Fruit fly (Drosophila melanogaster) whole organism: Measurements from ENCODE around the gene Jon74E.

Experiments
- CG8478 ChIP-seq: fragments of >200 bp; optimal IDR thresholded peaks from 2 replicates; lab custom pipeline; 2018; ENCODE audit warnings: inconsistent platforms
- Dll ChIP-seq: fragments of >200 bp; optimal IDR thresholded peaks from 2 replicates; lab custom pipeline; 2017
- EcR ChIP-seq, 2 experiments: fragments of >200 bp; optimal IDR thresholded peaks; 2 replicates each; lab custom pipeline; 2017; ENCODE audit warnings: missing biosample characterization in 2 of 2, missing genetic modification characterization in 2 of 2, missing genetic modification reagents in 2 of 2
- pan ChIP-seq: fragments of >200 bp; optimal IDR thresholded peaks from 2 replicates; lab custom pipeline; 2017
- psq ChIP-seq: fragments of >200 bp; optimal IDR thresholded peaks from 2 replicates; lab custom pipeline; 2017
- usp ChIP-seq: fragments of >200 bp; optimal IDR thresholded peaks from 2 replicates; lab custom pipeline; 2017; ENCODE audit warnings: missing biosample characterization, missing genetic modification characterization, mixed read lengths

Gene Jon74E

dm6 chr3L:17584718-17585117 lies 35.8 kb upstream of the Jon74E start:
- no peak for TF ChIP-seq EcR (GFP tag; optimal IDR thresholded peaks at IDR 0.05; lab: Kevin White, UChicago)
- TF ChIP-seq pan: no peak
- TF ChIP-seq Dll (lab: Kevin White, UChicago): no peak
- TF ChIP-seq usp (GFP tag; lab: Kevin White, UChicago): no peak
- no peak for TF ChIP-seq psq (lab: Kevin White, UChicago)
- TF ChIP-seq CG8478 (lab: Kevin White, UChicago): no peak

dm6 chr3L:17579626-17580025 lies 30.7 kb upstream of the Jon74E start:
- TF ChIP-seq pan: no peak
- no peak for TF ChIP-seq Dll (lab: Kevin White, UChicago)
- TF ChIP-seq CG8478 (lab: Kevin White, UChicago): no peak
- TF ChIP-seq EcR (GFP tag; optimal IDR thresholded peaks at IDR 0.05; lab: Kevin White, UChicago): peak in 1 of 2 experiments; percentile 40
- TF ChIP-seq psq (lab: Kevin White, UChicago): no peak
- TF ChIP-seq usp (GFP tag; lab: Kevin White, UChicago): no peak

dm6 chr3L:17579121-17579520 lies 30.2 kb upstream of the Jon74E start:
- TF ChIP-seq usp (GFP tag; lab: Kevin White, UChicago): no peak
- TF ChIP-seq pan: no peak
- no peak for TF ChIP-seq EcR (GFP tag; optimal IDR thresholded peaks at IDR 0.05; lab: Kevin White, UChicago)
- TF ChIP-seq Dll (lab: Kevin White, UChicago): no peak
- TF ChIP-seq CG8478 (lab: Kevin White, UChicago): no peak
- no peak for TF ChIP-seq psq (lab: Kevin White, UChicago)

- TF ChIP-seq usp (GFP tag; lab: Kevin White, UChicago) (no peak), CG8478 (lab: Kevin White, UChicago) (no peak), psq (lab: Kevin White, UChicago) (no peak), pan (no peak), EcR (GFP tag; optimal IDR thresholded peaks at IDR 0.05; lab: Kevin White, UChicago) (no peak), Dll (lab: Kevin White, UChicago) (no peak)
These were observed 29.5 kb upstream of the Jon74E start for dm6 chr3L:17578413-17578812.

dm6 chr3L:17577530-17578351 lies 28.8 kb upstream of the Jon74E start:
- TF ChIP-seq CG8478 (lab: Kevin White, UChicago) (peak; percentile 16), psq (lab: Kevin White, UChicago) (no peak), EcR (GFP tag; optimal IDR thresholded peaks at IDR 0.05; lab: Kevin White, UChicago) (peak in 1 of 2 experiments; percentile 75), Dll (lab: Kevin White, UChicago) (peak; percentile 93)

dm6 chr3L:17576886-17577271 lies 28.0 kb upstream of the Jon74E start:
- no peak for TF ChIP-seq EcR (GFP tag; optimal IDR thresholded peaks at IDR 0.05; lab: Kevin White, UChicago)
- TF ChIP-seq psq (lab: Kevin White, UChicago): no peak
- TF ChIP-seq CG8478 (lab: Kevin White, UChicago): no peak
- TF ChIP-seq pan: no peak
- no peak for TF ChIP-seq Dll (lab: Kevin White, UChicago)
- no peak for TF ChIP-seq usp (GFP tag; lab: Kevin White, UChicago)

dm6 chr3L:17576093-17576885 lies 27.4 kb upstream of the Jon74E start:
- TF ChIP-seq usp (GFP tag; lab: Kevin White, UChicago) (no peak), EcR (GFP tag; optimal IDR thresholded peaks at IDR 0.05; lab: Kevin White, UChicago) (peak in 1 of 2 experiments; percentile 58), Dll (lab: Kevin White, UChicago) (peak; percentile 97), pan (no peak), psq (lab: Kevin White, UChicago) (no peak), CG8478 (lab: Kevin White, UChicago) (peak; percentile 11)

dm6 chr3L:17573823-17574222 lies 24.9 kb upstream of the Jon74E start:
- TF ChIP-seq psq (lab: Kevin White, UChicago) (no peak), usp (GFP tag; lab: Kevin White, UChicago) (no peak), CG8478 (lab: Kevin White, UChicago) (no peak), Dll (lab: Kevin White, UChicago) (peak; percentile 21), pan (no peak), EcR (GFP tag; optimal IDR thresholded peaks at IDR 0.05; lab: Kevin White, UChicago) (peak in 1 of 2 experiments; percentile 67)

dm6 chr3L:17572090-17572489 lies 23.2 kb upstream of the Jon74E start:
- no peak for TF ChIP-seq CG8478 (lab: Kevin White, UChicago)
- no peak for TF ChIP-seq pan
- TF ChIP-seq EcR (GFP tag; optimal IDR thresholded peaks at IDR 0.05; lab: Kevin White, UChicago): no peak
- no peak for TF ChIP-seq usp (GFP tag; lab: Kevin White, UChicago)
- no peak for TF ChIP-seq Dll (lab: Kevin White, UChicago)
- TF ChIP-seq psq (lab: Kevin White, UChicago): no peak

- no peak for TF ChIP-seq psq (lab: Kevin White, UChicago)
- TF ChIP-seq Dll (lab: Kevin White, UChicago): no peak
- TF ChIP-seq CG8478 (lab: Kevin White, UChicago): no peak
These were observed 21.6 kb upstream of the Jon74E start for dm6 chr3L:17570547-17570873.

- TF ChIP-seq pan: no peak
- peak; percentile 77 for TF ChIP-seq Dll (lab: Kevin White, UChicago)
- peak; percentile 37 to 55 for TF ChIP-seq EcR (GFP tag; optimal IDR thresholded peaks at IDR 0.05; lab: Kevin White, UChicago)
- peak; percentile 61 for TF ChIP-seq CG8478 (lab: Kevin White, UChicago)
These were observed 21.0 kb upstream of the Jon74E start for dm6 chr3L:17569737-17570546.
